Worm (Caenorhabditis elegans) whole organism, L2 larva: ENCODE measurements around the gene cyp-33C11.

Experiments used
- C34F6.9 ChIP-seq: fragments of 150-350 bp; optimal IDR thresholded peaks from 2 replicates; lab custom pipeline; 2014; ENCODE audit warnings: missing biosample characterization, missing genetic modification characterization
- aly-2 ChIP-seq: fragments of 150-350 bp; optimal IDR thresholded peaks from 2 replicates; lab custom pipeline; 2014; ENCODE audit warnings: missing biosample characterization, missing genetic modification characterization
- ama-1 ChIP-seq: fragments of 150-350 bp; optimal IDR thresholded peaks from 2 replicates; lab custom pipeline; 2018; ENCODE audit warnings: inconsistent platforms
- blmp-1 ChIP-seq: sonication (generic microtip); optimal IDR thresholded peaks from 2 replicates; lab custom pipeline; 2017; ENCODE audit warnings: missing genetic modification characterization, mild to moderate bottlenecking, missing compliant biosample characterization, antibody characterized with exemption, moderate library complexity; ENCODE audit not compliant: insufficient read depth
- egl-27 ChIP-seq: sonication (generic microtip); optimal IDR thresholded peaks from 3 replicates; lab custom pipeline; 2017; ENCODE audit warnings: missing biosample characterization, missing genetic modification reagents, missing genetic modification characterization
- lin-39 ChIP-seq: fragments of 150-350 bp; optimal IDR thresholded peaks from 2 replicates; lab custom pipeline; 2014; ENCODE audit warnings: missing biosample characterization, missing genetic modification reagents, missing genetic modification characterization
- mdl-1 ChIP-seq, 2 experiments: fragments of 150-350 bp in 1 of 2; sonication (generic microtip) in 1 of 2; optimal IDR thresholded peaks; 2 replicates each; lab custom pipeline; 2017; ENCODE audit warnings: missing biosample characterization in 2 of 2, missing genetic modification characterization in 2 of 2
- nhr-237 ChIP-seq: fragments of 150-350 bp; optimal IDR thresholded peaks from 2 replicates; lab custom pipeline; 2014; ENCODE audit warnings: missing biosample characterization, missing genetic modification characterization
- snpc-4 ChIP-seq: fragments of 150-350 bp; optimal IDR thresholded peaks from 2 replicates; lab custom pipeline; 2014; ENCODE audit warnings: missing biosample characterization, missing genetic modification characterization
- unc-39 ChIP-seq: fragments of 150-350 bp; optimal IDR thresholded peaks from 2 replicates; lab custom pipeline; 2014; ENCODE audit warnings: missing biosample characterization, missing genetic modification characterization
- unc-62 ChIP-seq: fragments of 150-350 bp; optimal IDR thresholded peaks from 2 replicates; lab custom pipeline; 2014; ENCODE audit warnings: missing biosample characterization, missing genetic modification reagents, missing genetic modification characterization

DNA sequence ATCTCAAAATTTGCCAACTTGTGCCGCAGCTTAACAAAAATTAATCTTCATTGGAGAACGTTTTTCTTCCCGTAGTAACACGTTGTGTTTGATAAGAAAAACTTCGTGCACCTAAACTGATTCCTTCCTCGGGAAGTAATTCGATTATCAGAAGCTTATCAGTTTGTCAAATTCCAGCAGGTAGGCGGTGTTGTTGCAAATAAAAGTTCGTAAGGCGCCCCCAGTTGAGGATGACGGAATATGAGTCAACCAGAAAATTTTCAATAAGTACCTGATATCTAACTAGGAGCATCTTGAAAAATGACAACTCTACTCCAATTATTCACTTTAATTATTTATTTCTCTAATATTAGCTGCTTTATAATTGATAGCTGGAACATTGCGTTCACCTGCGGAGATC lies 29.0 kb upstream of the cyp-33C11 start, which contains the start of gene C05E4.7:
- TF ChIP-seq snpc-4 (no peak), ama-1 (lab: Kevin White, UChicago) (no peak), egl-27 (tag; lab: Kevin White, UChicago) (no peak), unc-39 (tag; lab: Kevin White, UChicago) (no peak), unc-62 (GFP tag; lab: Kevin White, UChicago) (no peak), nhr-237 (tag; lab: Kevin White, UChicago) (no peak), mdl-1 (tag; optimal IDR thresholded peaks at IDR 0.05; lab: Kevin White, UChicago) (no peak), blmp-1 (no peak), aly-2 (no peak), lin-39 (no peak), C34F6.9 (tag; lab: Kevin White, UChicago) (no peak)
